Worm (Caenorhabditis elegans): Measurements from ENCODE around the gene B0244.5.

B0244.5 gene

DNA sequence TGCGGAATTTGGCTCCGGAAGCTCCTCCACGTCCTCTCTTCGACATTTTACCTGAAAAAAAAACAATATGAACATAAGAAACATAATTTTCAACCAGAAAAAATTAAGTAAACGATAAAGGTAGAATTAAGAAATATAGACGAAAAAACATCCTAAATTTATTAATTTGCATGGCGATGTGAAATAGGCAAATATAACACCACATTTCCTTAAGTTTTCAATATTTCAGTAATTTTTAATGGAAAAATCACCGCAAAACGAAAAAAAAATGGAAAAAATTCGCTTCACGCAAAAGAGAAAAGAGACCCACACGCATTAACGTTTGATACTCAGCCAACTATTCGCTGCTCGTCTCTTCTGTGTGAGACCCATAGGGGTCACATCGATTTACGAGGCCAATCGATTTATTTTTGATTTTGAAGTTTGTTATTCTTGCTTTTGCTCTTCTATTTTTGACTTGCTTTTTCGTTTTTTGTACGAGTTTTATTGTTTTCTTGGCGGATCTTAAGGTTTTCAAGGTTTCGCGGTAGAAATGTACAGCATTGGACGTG is 38.5 kb upstream of the B0244.5 start, which contains the start of gene rpl-23 (continued):
- TF ChIP-seq T07F8.4 (tag; optimal IDR thresholded peaks at IDR 0.05), result no peak
- TF ChIP-seq tbx-9 (tag; optimal IDR thresholded peaks at IDR 0.05; ENCODE audit: borderline replicate concordance), result no peak
- TF ChIP-seq sea-2 (GFP tag; IDR thresholded peaks at IDR 0.05), result no peak
- TF ChIP-seq ceh-91 (GFP tag; IDR thresholded peaks at IDR 0.05), result peak; percentile 68
- no peak for TF ChIP-seq ceh-58 (GFP tag; IDR thresholded peaks at IDR 0.05)
- TF ChIP-seq ekl-4 (GFP tag; IDR thresholded peaks at IDR 0.05), result peak; percentile 67; the same call in 1 of the 2 replicates
- TF ChIP-seq Y53G8AR.9 (GFP tag; conservative IDR thresholded peaks at IDR 0.05), result peak; percentile 85
- TF ChIP-seq snpc-1.1 (tag; optimal IDR thresholded peaks at IDR 0.05; ENCODE audit: insufficient read depth), result peak; percentile 54
- no peak for TF ChIP-seq ztf-26 (tag; optimal IDR thresholded peaks at IDR 0.05)
- no peak for TF ChIP-seq F57C9.4 (tag; optimal IDR thresholded peaks at IDR 0.05)
- peak; percentile 18 for TF ChIP-seq pha-4 (tag; optimal IDR thresholded peaks at IDR 0.05)
- peak; percentile 40 for TF ChIP-seq ztf-18 (tag; optimal IDR thresholded peaks at IDR 0.05)
- TF ChIP-seq ceh-40 (GFP tag; IDR thresholded peaks at IDR 0.05), result no peak
- TF ChIP-seq chd-7 (tag; optimal IDR thresholded peaks at IDR 0.05), result no peak
- TF ChIP-seq die-1 (tag; optimal IDR thresholded peaks at IDR 0.05), result no peak
- TF ChIP-seq let-607 (tag; optimal IDR thresholded peaks at IDR 0.05), result peak in 1 of 2 experiments; percentile 1
- TF ChIP-seq ztf-6 (GFP tag; IDR thresholded peaks at IDR 0.05), result no peak
- no peak for TF ChIP-seq Y67H2A.10 (GFP tag; conservative IDR thresholded peaks at IDR 0.05)

ce11 chrIII:5707546-5707945 is 37.1 kb upstream of the B0244.5 start:
- TF ChIP-seq D2030.7 (GFP tag; IDR thresholded peaks at IDR 0.05), result no peak
- no peak for TF ChIP-seq egl-44 (GFP tag; IDR thresholded peaks at IDR 0.05)

DNA sequence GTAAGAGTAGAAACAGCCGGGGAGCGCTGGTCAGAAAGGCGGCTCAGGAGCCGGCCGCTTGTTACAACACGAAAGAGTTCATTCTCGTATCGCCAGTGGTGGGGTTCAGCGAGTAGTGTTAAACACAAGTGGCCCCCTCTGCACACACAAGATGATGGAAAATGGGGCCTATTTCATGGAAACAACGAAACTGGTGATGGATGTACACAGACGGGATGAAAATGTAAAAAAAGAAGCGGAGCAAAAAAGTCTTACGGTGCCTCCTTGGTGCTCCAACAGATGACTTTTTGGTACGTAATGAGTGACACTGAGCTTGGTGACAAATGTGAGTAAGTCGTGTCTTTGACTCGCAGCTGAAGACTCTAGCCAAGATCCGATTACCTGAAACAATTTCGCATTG is 36.7 kb upstream of the B0244.5 start:
- TF ChIP-seq nfya-2 (GFP tag; IDR thresholded peaks at IDR 0.05), result no peak
- TF ChIP-seq F52B5.7 (tag; optimal IDR thresholded peaks at IDR 0.05), result no peak
- no peak for TF ChIP-seq F10E7.11 (tag; optimal IDR thresholded peaks at IDR 0.05)

DNA sequence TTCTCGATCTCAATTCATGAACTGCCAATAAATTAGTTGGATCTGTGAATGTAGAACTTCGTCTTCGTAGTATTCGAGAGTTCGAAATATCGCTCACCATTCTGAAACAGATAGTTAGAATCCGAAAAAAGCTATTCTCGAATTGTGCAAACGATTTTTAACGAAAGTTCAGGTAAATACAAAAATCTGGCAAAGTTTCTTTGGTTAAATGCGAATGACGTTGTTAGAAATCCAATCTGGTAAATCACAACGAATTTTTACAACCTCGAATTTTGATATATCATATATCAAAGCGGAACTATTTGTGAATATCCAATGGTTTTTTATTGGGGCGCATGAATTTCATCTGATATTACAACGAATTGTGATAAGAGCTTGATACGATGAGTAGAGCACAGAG is 35.5 kb upstream of the B0244.5 start, which contains the start of gene hpo-28:
TSS of gene hpo-28 (minus strand) at position 101 of the 400 bp plus-strand sequence.
- TF ChIP-seq F37B4.10 (GFP tag; IDR thresholded peaks at IDR 0.05) (no peak), ztf-18 (tag; optimal IDR thresholded peaks at IDR 0.05) (no peak), zim-3 (tag; optimal IDR thresholded peaks at IDR 0.05) (no peak), ets-4 (GFP tag; optimal IDR thresholded peaks at IDR 0.05) (no peak), nfya-1 (tag; optimal IDR thresholded peaks at IDR 0.05; ENCODE audit: borderline replicate concordance, insufficient read depth) (no peak), cebp-1 (GFP tag; IDR thresholded peaks at IDR 0.05) (no peak), cebp-1 (tag; optimal IDR thresholded peaks at IDR 0.05) (no peak), bed-2 (GFP tag; IDR thresholded peaks at IDR 0.05) (no peak)

DNA sequence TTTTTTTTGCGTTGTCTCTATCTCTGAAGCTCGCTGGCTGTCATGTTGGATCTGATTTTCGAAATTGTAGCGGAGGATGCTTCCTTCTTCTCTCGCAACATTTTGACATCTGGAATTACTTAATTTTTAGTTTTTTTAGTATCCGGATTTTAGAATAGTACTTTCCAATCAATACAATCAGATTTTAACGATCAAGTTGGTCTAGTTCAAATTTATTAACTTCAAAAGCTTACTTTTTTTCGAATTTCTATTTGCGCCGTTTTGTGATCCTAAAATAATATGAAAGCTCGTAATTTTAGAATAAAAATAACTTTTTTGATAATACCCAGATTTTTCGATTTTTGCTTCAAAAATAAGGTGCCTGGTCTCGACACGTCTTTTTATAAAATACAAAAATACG is 34.6 kb upstream of the B0244.5 start, which contains the start of gene B0336.12:
TSS of gene B0336.12 (minus strand) at position 101 of the 400 bp plus-strand sequence.
- TF ChIP-seq attf-6 (GFP tag; IDR thresholded peaks at IDR 0.05), result no peak
- TF ChIP-seq mcd-1 (GFP tag; IDR thresholded peaks at IDR 0.05), result no peak
- TF ChIP-seq Y56A3A.18 (GFP tag; IDR thresholded peaks at IDR 0.05), result no peak
- no peak for TF ChIP-seq snpc-4 (GFP tag; optimal IDR thresholded peaks at IDR 0.05)
- TF ChIP-seq snpc-4 (tag; optimal IDR thresholded peaks at IDR 0.05), result no peak
- TF ChIP-seq ztf-25 (GFP tag; IDR thresholded peaks at IDR 0.05), result no peak
- TF ChIP-seq ceh-91 (GFP tag; IDR thresholded peaks at IDR 0.05), result no peak
- TF ChIP-seq C17E4.6 (GFP tag; IDR thresholded peaks at IDR 0.05), result no peak
- TF ChIP-seq nhr-179 (tag; optimal IDR thresholded peaks at IDR 0.05), result no peak
- no peak for TF ChIP-seq snpc-1.1 (tag; optimal IDR thresholded peaks at IDR 0.05; ENCODE audit: insufficient read depth)
- TF ChIP-seq ztf-18 (tag; optimal IDR thresholded peaks at IDR 0.05), result no peak
- TF ChIP-seq akir-1 (GFP tag; optimal IDR thresholded peaks at IDR 0.05), result no peak
- TF ChIP-seq tbx-9 (tag; optimal IDR thresholded peaks at IDR 0.05; ENCODE audit: borderline replicate concordance), result no peak
- no peak for TF ChIP-seq D2030.7 (GFP tag; IDR thresholded peaks at IDR 0.05)

Measured in whole organism, young adult.